Worm (Caenorhabditis elegans) whole organism, young adult: Measurements from ENCODE around the gene K04F1.9.

Experiments
- Y53F4B.3 ChIP-seq: fragments of 200-800 bp; sonication (Bioruptor generic); IDR thresholded peaks from 2 replicates; pipeline ENCODE4 v1.3.6; 2022; ENCODE audit warnings: missing genetic modification reagents, missing genetic modification characterization, missing compliant biosample characterization
- Y67H2A.10 ChIP-seq: fragments of 200-800 bp; sonication (Bioruptor generic); conservative IDR thresholded peaks from 2 replicates; pipeline ENCODE4 v1.3.6; 2022; ENCODE audit warnings: missing genetic modification reagents, missing genetic modification characterization, missing compliant biosample characterization
- ceh-91 ChIP-seq: fragments of 200-800 bp; sonication (Bioruptor generic); IDR thresholded peaks from 2 replicates; pipeline ENCODE4 v1.3.6; 2022; ENCODE audit warnings: missing genetic modification reagents, missing genetic modification characterization, missing compliant biosample characterization
- ets-4 ChIP-seq: fragments of 200-800 bp; sonication (Bioruptor generic); optimal IDR thresholded peaks from 2 replicates; lab custom pipeline; 2018; ENCODE audit warnings: mild to moderate bottlenecking, missing genetic modification characterization, missing compliant biosample characterization
- lsy-27 ChIP-seq: sonication (generic microtip); optimal IDR thresholded peaks from 2 replicates; lab custom pipeline; 2017; ENCODE audit warnings: missing genetic modification characterization, mild to moderate bottlenecking, missing compliant biosample characterization, antibody characterized with exemption, missing genotype, borderline replicate concordance; ENCODE audit not compliant: insufficient read depth
- pha-4 ChIP-seq: fragments of 150-350 bp; sonication (generic microtip); optimal IDR thresholded peaks from 2 replicates; lab custom pipeline; 2014; ENCODE audit warnings: missing biosample characterization, missing genetic modification reagents, missing genetic modification characterization
- sdz-38 ChIP-seq: sonication (generic microtip); optimal IDR thresholded peaks from 2 replicates; lab custom pipeline; 2016; ENCODE audit warnings: missing genotype, missing genetic modification characterization, missing compliant biosample characterization
- snpc-4 ChIP-seq, 5 experiments: fragments of 150-350 bp in 1 of 5; sonication (generic microtip) in 4 of 5; optimal IDR thresholded peaks; 2 replicates each; lab custom pipeline; 2014 to 2018; ENCODE audit warnings: missing genetic modification characterization in 5 of 5, missing biosample characterization in 3 of 5, antibody characterized with exemption in 2 of 5, mild to moderate bottlenecking in 2 of 5, missing compliant biosample characterization in 2 of 5, missing genotype in 2 of 5, moderate library complexity in 2 of 5, missing genetic modification reagents in 1 of 5
- unc-62 ChIP-seq: fragments of 150-350 bp; optimal IDR thresholded peaks from 2 replicates; lab custom pipeline; 2014; ENCODE audit warnings: missing biosample characterization, missing genetic modification reagents, missing genetic modification characterization
- zfh-2 ChIP-seq: fragments of 200-800 bp; sonication (Bioruptor generic); conservative IDR thresholded peaks from 2 replicates; pipeline ENCODE4 v1.3.6; 2022; ENCODE audit warnings: missing genetic modification reagents, missing genetic modification characterization, missing compliant biosample characterization

DNA sequence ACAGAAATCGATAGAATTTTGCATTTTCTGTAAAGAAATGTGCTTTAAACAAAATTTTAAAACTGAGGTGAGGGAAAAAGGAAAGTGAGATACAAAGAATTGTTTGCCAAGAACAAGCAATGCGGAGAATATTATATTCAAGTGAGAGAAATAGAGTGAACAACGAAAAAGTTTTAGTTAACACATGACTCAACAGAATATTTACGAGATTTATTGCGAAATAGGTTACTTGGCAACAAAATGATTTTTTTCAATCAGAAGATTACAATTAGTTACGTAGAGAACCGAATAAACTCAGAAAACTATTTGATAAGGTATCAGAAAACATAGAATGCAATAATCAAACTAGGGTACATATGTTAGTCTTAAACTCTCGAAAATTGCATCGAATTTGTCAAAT, 43.5 kb upstream of the K04F1.9 start, which contains the start of gene nhr-117:
- TF ChIP-seq ets-4 (GFP tag; lab: Kevin White, UChicago) (no peak), sdz-38 (tag; lab: Kevin White, UChicago) (no peak), zfh-2 (GFP tag; lab: Robert Waterston, UW) (no peak), ceh-91 (GFP tag; lab: Robert Waterston, UW) (no peak), lsy-27 (tag; lab: Kevin White, UChicago) (no peak), pha-4 (tag; lab: Kevin White, UChicago) (no peak), Y67H2A.10 (no peak), unc-62 (no peak), snpc-4 (GFP tag; optimal IDR thresholded peaks at IDR 0.05; lab: Kevin White, UChicago) (no peak), snpc-4 (tag; optimal IDR thresholded peaks at IDR 0.05; lab: Kevin White, UChicago) (no peak), Y53F4B.3 (GFP tag; lab: Robert Waterston, UW) (no peak)
